Fruit fly (Drosophila melanogaster): ENCODE results near the gene CG9372.

DNA sequence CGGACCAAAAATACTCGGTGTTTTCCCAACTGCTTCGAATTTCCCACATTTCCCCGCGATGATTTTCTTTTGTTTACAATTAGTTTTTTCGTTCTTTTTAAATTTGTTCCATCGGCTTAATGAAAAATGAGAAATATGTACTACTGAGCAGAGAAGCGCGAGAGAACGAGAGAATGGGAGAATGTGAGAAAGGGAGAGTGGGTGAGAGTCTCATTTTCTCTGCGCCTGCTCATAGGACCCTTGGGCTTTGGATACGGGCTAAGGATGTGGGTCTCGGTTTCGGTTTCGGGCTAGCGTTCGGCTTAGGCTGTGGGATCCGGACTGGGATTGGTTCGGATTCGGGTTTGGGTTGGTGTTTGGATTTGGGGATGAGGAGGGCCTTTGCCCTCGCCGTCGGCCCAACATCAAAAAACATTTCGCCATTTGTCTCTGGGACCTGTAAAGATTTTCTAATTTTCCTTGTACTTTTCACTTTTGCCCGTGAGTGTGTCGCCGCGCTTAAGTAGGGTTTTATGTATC lies 25.2 kb upstream of the CG9372 start:
- TF ChIP-seq br (GFP tag; optimal IDR thresholded peaks at IDR 0.05), result no peak
- TF ChIP-seq Hr78 (GFP tag; optimal IDR thresholded peaks at IDR 0.05), result no peak
- TF ChIP-seq OdsH (GFP tag; optimal IDR thresholded peaks at IDR 0.05), result no peak
- TF ChIP-seq usp (GFP tag; optimal IDR thresholded peaks at IDR 0.05), result no peak
- TF ChIP-seq Vsx2 (GFP tag; optimal IDR thresholded peaks at IDR 0.05; ENCODE audit: partially characterized antibody), result no peak
- no peak for TF ChIP-seq psq (GFP tag; optimal IDR thresholded peaks at IDR 0.05)
- no peak for TF ChIP-seq pan (optimal IDR thresholded peaks at IDR 0.05)
- no peak for TF ChIP-seq CG32264 (GFP tag; optimal IDR thresholded peaks at IDR 0.05)
